Worm (Caenorhabditis elegans) whole organism, L4 larva: ENCODE measurements around the gene fbxb-108.

ENCODE experiments used
- aha-1 ChIP-seq: fragments of 150-350 bp; peaks from one replicate; lab custom pipeline; 2014; ENCODE audit warnings: missing biosample characterization, missing genetic modification characterization
- ceh-20 ChIP-seq: fragments of 200-800 bp; sonication (Bioruptor generic); IDR thresholded peaks from 2 replicates; pipeline ENCODE4 v1.3.6; 2022; ENCODE audit warnings: missing genetic modification reagents, missing genetic modification characterization, missing compliant biosample characterization
- lir-3 ChIP-seq: sonication (generic microtip); optimal IDR thresholded peaks from 2 replicates; lab custom pipeline; 2016; ENCODE audit warnings: mild to moderate bottlenecking, missing genetic modification characterization, missing compliant biosample characterization
- mep-1 ChIP-seq: fragments of 150-350 bp; sonication (generic microtip); optimal IDR thresholded peaks from 3 replicates; lab custom pipeline; 2014; ENCODE audit warnings: missing biosample characterization, missing genetic modification characterization
- nhr-11 ChIP-seq: fragments of 150-350 bp; optimal IDR thresholded peaks from 2 replicates; lab custom pipeline; 2014; ENCODE audit warnings: missing biosample characterization, missing genetic modification characterization
- nhr-6 ChIP-seq: fragments of 150-350 bp; optimal IDR thresholded peaks from 2 replicates; lab custom pipeline; 2014; ENCODE audit warnings: missing biosample characterization, missing genetic modification characterization
- nhr-76 ChIP-seq: fragments of 150-350 bp; optimal IDR thresholded peaks from 2 replicates; lab custom pipeline; 2014; ENCODE audit warnings: missing biosample characterization, missing genetic modification characterization
- zip-2 ChIP-seq: fragments of 150-350 bp; optimal IDR thresholded peaks from 2 replicates; lab custom pipeline; 2014; ENCODE audit warnings: missing biosample characterization, missing genetic modification characterization

DNA sequence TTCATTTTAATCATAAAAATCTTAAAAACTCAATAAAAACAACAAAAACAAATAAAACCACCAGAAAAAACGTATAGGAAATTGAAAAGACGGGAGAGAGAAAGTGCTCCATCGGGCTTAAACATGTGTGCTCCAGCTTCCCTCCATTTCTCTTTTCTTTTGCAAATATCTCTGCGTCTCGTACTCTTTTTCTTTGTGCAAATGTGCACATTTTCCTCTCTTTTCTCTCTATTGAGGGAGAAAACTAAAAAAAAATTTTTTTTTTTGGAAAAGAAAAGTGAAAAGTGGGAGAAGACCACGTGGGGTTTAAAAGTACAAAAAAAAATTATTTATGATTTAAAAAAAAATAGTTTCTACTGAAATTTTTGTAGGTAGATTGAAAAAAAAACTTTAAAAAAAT is 39.5 kb downstream of the fbxb-108 start:
- TF ChIP-seq nhr-11 (tag; lab: Kevin White, UChicago) = no peak
- TF ChIP-seq lir-3 (tag; lab: Kevin White, UChicago) = no peak
- peak; percentile 20 for TF ChIP-seq aha-1
- peak; percentile 19 for TF ChIP-seq nhr-6 (tag; lab: Kevin White, UChicago)
- no peak for TF ChIP-seq nhr-76 (tag; lab: Kevin White, UChicago)
- peak; percentile 52 for TF ChIP-seq mep-1 (tag; lab: Kevin White, UChicago)
- TF ChIP-seq ceh-20 (GFP tag; lab: Robert Waterston, UW) = no peak
- no peak for TF ChIP-seq zip-2 (tag; lab: Kevin White, UChicago)
